Fruit fly (Drosophila melanogaster): ENCODE data around the gene Cpsf5.

Gene Cpsf5

dm6 chr3L:9366850-9367430, 43.9 kb upstream of the Cpsf5 start, which contains the start of the genes Klp67A and CG4452 (continued):
- TF ChIP-seq vri (GFP tag; optimal IDR thresholded peaks at IDR 0.05) (no peak), CG32006 (GFP tag; optimal IDR thresholded peaks at IDR 0.05) (no peak), CG9139 (GFP tag; optimal IDR thresholded peaks at IDR 0.05) (no peak), Lpt (GFP tag; optimal IDR thresholded peaks at IDR 0.05) (no peak), Smox (GFP tag; optimal IDR thresholded peaks at IDR 0.05) (no peak), net (GFP tag; optimal IDR thresholded peaks at IDR 0.05) (no peak), CG6808 (GFP tag; optimal IDR thresholded peaks at IDR 0.05) (no peak), achi (GFP tag; optimal IDR thresholded peaks at IDR 0.05) (peak; percentile 2), CG8632 (GFP tag; optimal IDR thresholded peaks at IDR 0.05) (no peak), CG7368 (GFP tag; optimal IDR thresholded peaks at IDR 0.05) (no peak), Sox14 (GFP tag; optimal IDR thresholded peaks at IDR 0.05) (no peak), ss (GFP tag; optimal IDR thresholded peaks at IDR 0.05) (no peak), topi (GFP tag; optimal IDR thresholded peaks at IDR 0.05) (no peak), CG31627 (GFP tag; optimal IDR thresholded peaks at IDR 0.05) (peak; percentile 26), CG6163 (GFP tag; IDR thresholded peaks at IDR 0.05) (peak; percentile 69), salr (GFP tag; optimal IDR thresholded peaks at IDR 0.05) (no peak), Eip93F (GFP tag; optimal IDR thresholded peaks at IDR 0.05) (peak; percentile 30), CG8319 (GFP tag; optimal IDR thresholded peaks at IDR 0.05) (no peak), CG3032 (tag; optimal IDR thresholded peaks at IDR 0.05) (peak; percentile 24), CG15336 (GFP tag; IDR thresholded peaks at IDR 0.05) (no peak), CG6276 (GFP tag; optimal IDR thresholded peaks at IDR 0.05) (no peak), CG3919 (GFP tag; optimal IDR thresholded peaks at IDR 0.05) (no peak), acj6 (GFP tag; optimal IDR thresholded peaks at IDR 0.05) (no peak)

DNA sequence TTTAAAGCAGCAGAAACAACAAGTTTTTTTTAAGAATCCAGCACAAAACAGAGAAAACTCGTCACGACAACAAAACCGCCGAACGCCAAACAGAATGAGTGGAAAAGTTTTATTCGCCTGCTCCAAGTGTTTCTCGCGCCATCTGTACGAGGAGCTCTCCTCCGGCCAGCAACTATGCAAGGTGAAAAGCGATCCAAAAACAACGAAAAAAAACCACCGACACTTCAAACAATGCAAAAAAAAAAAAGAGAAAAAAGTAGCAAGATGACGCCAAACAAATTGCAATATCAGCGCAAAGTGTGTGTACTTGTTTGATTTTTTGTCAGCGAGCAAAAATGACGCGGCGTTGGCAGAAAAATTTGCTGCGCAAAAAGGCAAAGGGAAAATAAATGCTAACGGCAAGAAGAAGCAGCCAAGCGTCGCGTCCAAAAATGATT, 43.4 kb upstream of the Cpsf5 start:
- TF ChIP-seq CG11902 (GFP tag; optimal IDR thresholded peaks at IDR 0.05) (no peak), CG10669 (GFP tag; optimal IDR thresholded peaks at IDR 0.05) (peak; percentile 46), Sox14 (GFP tag; optimal IDR thresholded peaks at IDR 0.05) (peak; percentile 30), CG16779 (tag; optimal IDR thresholded peaks at IDR 0.05) (peak; percentile 84), CG1621 (tag; optimal IDR thresholded peaks at IDR 0.05) (peak; percentile 41), CG8119 (GFP tag; IDR thresholded peaks at IDR 0.05) (peak; percentile 72; the same call in 2 of the 3 replicates), dsx (GFP tag; optimal IDR thresholded peaks at IDR 0.05; ENCODE audit: poor library complexity, severe bottlenecking) (peak; percentile 41), CG3032 (tag; optimal IDR thresholded peaks at IDR 0.05) (peak; percentile 8), Met (GFP tag; optimal IDR thresholded peaks at IDR 0.05) (no peak), CG34406 (GFP tag; optimal IDR thresholded peaks at IDR 0.05) (peak; percentile 20), dac (GFP tag; optimal IDR thresholded peaks at IDR 0.05) (peak; percentile 26), CG11294 (GFP tag; IDR thresholded peaks at IDR 0.05) (no peak), spab (GFP tag; optimal IDR thresholded peaks at IDR 0.05) (peak; percentile 59), CG6808 (GFP tag; optimal IDR thresholded peaks at IDR 0.05) (peak; percentile 77), CG6276 (GFP tag; optimal IDR thresholded peaks at IDR 0.05) (peak; percentile 88), CG9139 (GFP tag; optimal IDR thresholded peaks at IDR 0.05) (peak; percentile 84), Ets96B (tag; optimal IDR thresholded peaks at IDR 0.05) (peak; percentile 24), CG3919 (GFP tag; optimal IDR thresholded peaks at IDR 0.05) (no peak), CG15336 (GFP tag; IDR thresholded peaks at IDR 0.05) (peak; percentile 72), CG6163 (GFP tag; IDR thresholded peaks at IDR 0.05) (peak; percentile 59; the same call in 1 of the 3 replicates), acj6 (GFP tag; optimal IDR thresholded peaks at IDR 0.05) (no peak), Eip78C (GFP tag) (peak; percentile 27), CG6854 (GFP tag; optimal IDR thresholded peaks at IDR 0.05) (peak; percentile 54), ss (GFP tag; optimal IDR thresholded peaks at IDR 0.05) (peak; percentile 78 to 81), eg (GFP tag; IDR thresholded peaks at IDR 0.05) (peak; percentile 81)
